Fruit fly (Drosophila melanogaster): ENCODE data around the gene CG5194.

CG5194 gene

DNA sequence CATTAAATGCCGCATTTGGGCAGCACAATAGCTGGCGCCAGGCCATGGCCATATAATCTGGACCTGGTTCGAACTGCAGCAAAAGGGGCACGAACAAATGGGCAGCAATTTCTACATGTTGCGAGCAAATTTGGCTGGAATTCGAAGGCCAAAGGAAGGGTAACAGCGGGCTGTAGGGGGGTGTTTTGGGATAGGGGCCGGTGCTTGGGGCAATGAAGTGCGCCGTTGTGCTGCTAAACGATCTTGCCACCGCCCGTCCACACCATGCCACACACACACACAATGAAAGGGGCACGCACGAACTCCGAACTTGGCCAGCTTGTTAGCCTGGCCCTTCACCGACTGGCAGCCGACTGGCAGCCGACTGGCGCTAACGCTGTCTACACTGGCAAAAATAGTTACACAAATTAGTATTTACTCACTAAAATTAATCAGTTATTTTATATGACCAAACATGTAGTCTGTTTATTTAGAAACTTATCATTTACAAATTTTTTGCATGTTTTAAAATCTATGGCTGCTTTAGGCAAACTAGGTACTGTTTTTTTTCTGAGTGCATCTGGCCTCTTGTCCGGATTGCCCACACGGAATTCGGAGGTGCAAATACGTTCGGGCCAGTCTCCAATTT, 24.5 kb upstream of the CG5194 start (continued):
- TF ChIP-seq insv (GFP tag; optimal IDR thresholded peaks at IDR 0.05) (no peak), Doc3 (GFP tag; IDR thresholded peaks at IDR 0.05; ENCODE audit: partially characterized antibody) (no peak), pros (GFP tag; optimal IDR thresholded peaks at IDR 0.05) (no peak), hb (GFP tag; IDR thresholded peaks at IDR 0.05; ENCODE audit: partially characterized antibody) (no peak), pan (optimal IDR thresholded peaks at IDR 0.05) (no peak), pan (GFP tag; optimal IDR thresholded peaks at IDR 0.05 in 1 of 2, IDR thresholded peaks at IDR 0.05 in 1 of 2) (peak in 1 of 2 experiments; percentile 78), nau (GFP tag; optimal IDR thresholded peaks at IDR 0.05) (no peak), Sox102F (GFP tag; optimal IDR thresholded peaks at IDR 0.05) (peak; percentile 50), gsb-n (tag; optimal IDR thresholded peaks at IDR 0.05) (peak; percentile 15), h (optimal IDR thresholded peaks at IDR 0.05) (no peak), CG10267 (tag; optimal IDR thresholded peaks at IDR 0.05) (peak; percentile 76), Dip3 (GFP tag; optimal IDR thresholded peaks at IDR 0.05) (no peak), CG18599 (GFP tag; optimal IDR thresholded peaks at IDR 0.05) (peak; percentile 67), Oli (tag; optimal IDR thresholded peaks at IDR 0.05) (peak; percentile 63), Hand (GFP tag; optimal IDR thresholded peaks at IDR 0.05) (no peak), zen2 (GFP tag; IDR thresholded peaks at IDR 0.05; ENCODE audit: partially characterized antibody) (no peak), CG33557 (GFP tag; optimal IDR thresholded peaks at IDR 0.05) (peak; percentile 41), Ada2b (GFP tag; IDR thresholded peaks at IDR 0.05) (peak; percentile 57; the same call in 1 of the 2 replicates), CG2202 (tag; optimal IDR thresholded peaks at IDR 0.05) (peak; percentile 29), knrl (GFP tag; IDR thresholded peaks at IDR 0.05; ENCODE audit: partially characterized antibody) (no peak), CG2889 (GFP tag; IDR thresholded peaks at IDR 0.05) (0 out of 3 replicates have a peak, but pooled peaks have one; percentile 24), org-1 (GFP tag; optimal IDR thresholded peaks at IDR 0.05) (no peak), HHEX (GFP tag; optimal IDR thresholded peaks at IDR 0.05) (peak; percentile 31), tup (GFP tag; optimal IDR thresholded peaks at IDR 0.05) (no peak), Mad (GFP tag; optimal IDR thresholded peaks at IDR 0.05) (no peak), chif (GFP tag; optimal IDR thresholded peaks at IDR 0.05) (peak; percentile 43 to 60), CG6654 (GFP tag; optimal IDR thresholded peaks at IDR 0.05) (peak; percentile 31), CG10209 (GFP tag; optimal IDR thresholded peaks at IDR 0.05) (peak; percentile 41), da (GFP tag; optimal IDR thresholded peaks at IDR 0.05) (no peak), Max (GFP tag; optimal IDR thresholded peaks at IDR 0.05) (peak; percentile 56), sisA (GFP tag; IDR thresholded peaks at IDR 0.05) (peak; percentile 80), Opbp (GFP tag; IDR thresholded peaks at IDR 0.05; ENCODE audit: partially characterized antibody) (no peak), CG5245 (GFP tag; optimal IDR thresholded peaks at IDR 0.05) (peak; percentile 70), CG8765 (GFP tag; IDR thresholded peaks at IDR 0.05) (peak; percentile 64; the same call in 1 of the 2 replicates), CG16779 (GFP tag; IDR thresholded peaks at IDR 0.05) (no peak), lmd (GFP tag; IDR thresholded peaks at IDR 0.05) (peak; percentile 67), CG30431 (GFP tag; optimal IDR thresholded peaks at IDR 0.05) (peak; percentile 13), bab2 (GFP tag; optimal IDR thresholded peaks at IDR 0.05) (peak; percentile 41), Chrac-16 (GFP tag; optimal IDR thresholded peaks at IDR 0.05) (peak; percentile 51), sqz (GFP tag; optimal IDR thresholded peaks at IDR 0.05) (peak; percentile 45), lov (optimal IDR thresholded peaks at IDR 0.05) (no peak), lov (GFP tag; IDR thresholded peaks at IDR 0.05) (peak; percentile 34; the same call in 1 of the 3 replicates), fd102C (GFP tag; optimal IDR thresholded peaks at IDR 0.05) (no peak), sr (GFP tag; IDR thresholded peaks at IDR 0.05) (no peak), BEAF-32 (GFP tag; optimal IDR thresholded peaks at IDR 0.05) (no peak), Jarid2 (GFP tag; optimal IDR thresholded peaks at IDR 0.05) (peak; percentile 22), B-H2 (GFP tag; optimal IDR thresholded peaks at IDR 0.05) (no peak), HmgZ (tag; optimal IDR thresholded peaks at IDR 0.05) (no peak), CG17829 (tag; optimal IDR thresholded peaks at IDR 0.05) (peak; percentile 77)

Data from whole organism, embryonic.